Worm (Caenorhabditis elegans) whole organism, midembryonic: ENCODE data around the gene H39E23.3.

Experiments
- T22C8.4 ChIP-seq: fragments of 200-800 bp; sonication (Bioruptor generic); IDR thresholded peaks from 2 replicates; pipeline ENCODE4 v1.3.6; 2022; ENCODE audit warnings: missing genetic modification characterization, missing compliant biosample characterization
- cog-1 ChIP-seq: sonication (generic microtip); optimal IDR thresholded peaks from 2 replicates; lab custom pipeline; 2016; ENCODE audit warnings: missing genetic modification characterization, missing compliant biosample characterization
- flt-1 ChIP-seq: fragments of 200-800 bp; sonication (Bioruptor generic); IDR thresholded peaks from 2 replicates; pipeline ENCODE4 v1.3.6; 2022; ENCODE audit warnings: missing genetic modification characterization, missing compliant biosample characterization
- klf-2 ChIP-seq: fragments of 200-800 bp; sonication (Bioruptor generic); conservative IDR thresholded peaks from 2 replicates; pipeline ENCODE4 v1.3.6; 2022; ENCODE audit warnings: missing genetic modification reagents, missing genetic modification characterization, missing compliant biosample characterization
- med-1 ChIP-seq: sonication (generic microtip); optimal IDR thresholded peaks from 2 replicates; lab custom pipeline; 2017; ENCODE audit warnings: missing genetic modification characterization, mild to moderate bottlenecking, missing compliant biosample characterization, antibody characterized with exemption, missing genetic modification reagents; ENCODE audit not compliant: insufficient read depth
- ref-1 ChIP-seq: fragments of 200-800 bp; sonication (Bioruptor generic); conservative IDR thresholded peaks from 2 replicates; pipeline ENCODE4 v1.3.6; 2022; ENCODE audit warnings: missing genetic modification reagents, missing genetic modification characterization, missing compliant biosample characterization
- tab-1 ChIP-seq: fragments of 200-800 bp; sonication (Bioruptor generic); IDR thresholded peaks from 2 replicates; pipeline ENCODE4 v1.3.6; 2022; ENCODE audit warnings: missing genetic modification characterization, missing compliant biosample characterization
- ztf-23 ChIP-seq: fragments of 200-800 bp; sonication (Bioruptor generic); IDR thresholded peaks from 2 replicates; pipeline ENCODE4 v1.3.6; 2022; ENCODE audit warnings: missing genetic modification reagents, missing genetic modification characterization, missing compliant biosample characterization
- ztf-29 ChIP-seq: fragments of 200-800 bp; sonication (Bioruptor generic); IDR thresholded peaks from 2 replicates; pipeline ENCODE4 v1.3.6; 2022; ENCODE audit warnings: missing genetic modification reagents, missing genetic modification characterization, missing compliant biosample characterization

Gene H39E23.3

ce11 chrV:14085589-14085988 lies 22.0 kb upstream of the H39E23.3 start, which contains the start of gene D1086.18:
Gene D1086.18 (plus strand): TSS chrV:14085889.
- TF ChIP-seq klf-2 (no peak), med-1 (GFP tag; lab: Kevin White, UChicago) (no peak), flt-1 (GFP tag; lab: Robert Waterston, UW) (no peak), ref-1 (GFP tag; lab: Robert Waterston, UW) (no peak), tab-1 (no peak)

DNA sequence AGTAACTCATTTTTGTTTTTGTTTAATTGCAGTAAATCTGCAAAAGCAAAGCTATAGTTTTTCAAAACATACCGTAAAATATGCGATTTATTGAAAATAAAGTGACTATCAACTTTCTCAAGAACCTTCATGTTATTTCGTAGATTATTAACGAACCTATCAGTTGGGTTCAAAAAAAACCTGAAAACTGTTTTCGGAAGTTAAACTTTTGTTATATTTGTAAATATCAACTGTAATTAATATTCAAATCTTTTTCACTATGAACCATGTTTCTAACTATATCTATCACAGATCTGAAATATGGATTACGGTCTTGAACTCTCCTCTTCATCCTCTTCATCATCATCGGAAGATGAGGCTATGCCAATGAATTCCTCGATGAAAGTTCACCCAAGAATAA lies 19.6 kb upstream of the H39E23.3 start, which contains the start of gene D1086.19:
Gene D1086.19 (plus strand): TSS at position 301 of the 400 bp plus-strand sequence.
- no peak for TF ChIP-seq ztf-23 (GFP tag; lab: Robert Waterston, UW)

ce11 chrV:14090309-14090967 lies 17.2 kb upstream of the H39E23.3 start, which contains the start of the genes D1086.5 and him-5:
Gene D1086.5 (minus strand): TSS chrV:14090359.
Gene him-5 (plus strand): TSS chrV:14090426.
- no peak for TF ChIP-seq ztf-23 (GFP tag; lab: Robert Waterston, UW)
- TF ChIP-seq klf-2 = no peak
- no peak for TF ChIP-seq tab-1
- no peak for TF ChIP-seq ztf-29 (GFP tag; lab: Robert Waterston, UW)
- no peak for TF ChIP-seq flt-1 (GFP tag; lab: Robert Waterston, UW)
- no peak for TF ChIP-seq T22C8.4 (GFP tag; lab: Robert Waterston, UW)
- TF ChIP-seq cog-1 (tag; lab: Kevin White, UChicago) = no peak
- no peak for TF ChIP-seq med-1 (GFP tag; lab: Kevin White, UChicago)

ce11 chrV:14092403-14092802 lies 15.2 kb upstream of the H39E23.3 start, which contains the start of gene D1086.3:
Gene D1086.3 (plus strand): TSS chrV:14092792.
- no peak for TF ChIP-seq ref-1 (GFP tag; lab: Robert Waterston, UW)
- no peak for TF ChIP-seq ztf-23 (GFP tag; lab: Robert Waterston, UW)
- TF ChIP-seq T22C8.4 (GFP tag; lab: Robert Waterston, UW) = no peak
- no peak for TF ChIP-seq klf-2
- no peak for TF ChIP-seq cog-1 (tag; lab: Kevin White, UChicago)
- no peak for TF ChIP-seq flt-1 (GFP tag; lab: Robert Waterston, UW)
- TF ChIP-seq tab-1 = no peak
- no peak for TF ChIP-seq med-1 (GFP tag; lab: Kevin White, UChicago)

ce11 chrV:14093805-14094204 lies 13.8 kb upstream of the H39E23.3 start, which contains the start of gene D1086.8:
Gene D1086.8 (plus strand): TSS chrV:14094105.
- TF ChIP-seq ztf-29 (GFP tag; lab: Robert Waterston, UW) (no peak), T22C8.4 (GFP tag; lab: Robert Waterston, UW) (no peak), med-1 (GFP tag; lab: Kevin White, UChicago) (no peak), ref-1 (GFP tag; lab: Robert Waterston, UW) (no peak), cog-1 (tag; lab: Kevin White, UChicago) (no peak), flt-1 (GFP tag; lab: Robert Waterston, UW) (no peak), tab-1 (no peak), ztf-23 (GFP tag; lab: Robert Waterston, UW) (no peak), klf-2 (no peak)

DNA sequence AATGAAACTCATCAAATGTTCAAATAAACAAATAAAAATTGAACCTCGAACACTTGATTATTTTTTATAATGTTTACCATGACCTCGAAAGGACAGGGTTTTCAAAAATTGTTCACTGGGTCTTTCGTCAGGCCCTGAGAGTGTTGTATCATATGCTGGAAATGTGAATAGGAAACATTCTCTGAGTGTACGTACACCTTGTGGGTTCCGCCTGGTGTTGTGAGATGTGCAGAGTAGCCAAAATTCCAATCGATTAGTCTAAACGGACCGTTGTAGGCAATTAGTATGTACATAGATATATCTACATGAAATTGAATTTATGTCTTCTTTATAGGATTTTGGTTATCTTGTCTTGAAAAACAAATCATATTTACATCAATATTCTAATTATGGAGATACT lies 13.1 kb upstream of the H39E23.3 start:
- TF ChIP-seq ref-1 (GFP tag; lab: Robert Waterston, UW) (no peak), ztf-29 (GFP tag; lab: Robert Waterston, UW) (no peak), T22C8.4 (GFP tag; lab: Robert Waterston, UW) (no peak), flt-1 (GFP tag; lab: Robert Waterston, UW) (no peak), ztf-23 (GFP tag; lab: Robert Waterston, UW) (no peak), klf-2 (no peak), cog-1 (tag; lab: Kevin White, UChicago) (no peak), med-1 (GFP tag; lab: Kevin White, UChicago) (no peak), tab-1 (no peak)

ce11 chrV:14094953-14095352 lies 12.7 kb upstream of the H39E23.3 start:
- TF ChIP-seq med-1 (GFP tag; lab: Kevin White, UChicago) (no peak), cog-1 (tag; lab: Kevin White, UChicago) (no peak), ztf-23 (GFP tag; lab: Robert Waterston, UW) (no peak), klf-2 (no peak), T22C8.4 (GFP tag; lab: Robert Waterston, UW) (no peak), ztf-29 (GFP tag; lab: Robert Waterston, UW) (no peak), ref-1 (GFP tag; lab: Robert Waterston, UW) (no peak), flt-1 (GFP tag; lab: Robert Waterston, UW) (no peak), tab-1 (no peak)

DNA sequence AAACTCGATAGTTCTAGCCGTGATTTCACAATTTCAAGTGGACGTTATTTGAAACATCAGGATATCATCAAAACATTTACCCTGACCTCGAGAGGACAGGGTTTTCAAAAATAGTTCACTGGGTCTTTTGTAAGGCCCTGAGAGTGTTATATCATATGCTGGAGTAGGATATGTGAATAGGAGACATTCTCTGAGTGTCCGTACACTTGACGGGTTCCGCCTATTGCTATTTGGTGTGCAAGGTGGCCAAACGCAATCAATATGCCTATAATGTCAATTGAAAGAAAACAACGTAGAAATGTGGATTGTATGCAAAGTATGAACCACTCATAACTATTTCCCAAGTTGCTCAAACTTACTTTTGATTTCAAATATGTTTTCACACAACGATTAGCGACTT lies 10.3 kb upstream of the H39E23.3 start:
- TF ChIP-seq ztf-29 (GFP tag; lab: Robert Waterston, UW) (no peak), flt-1 (GFP tag; lab: Robert Waterston, UW) (no peak), med-1 (GFP tag; lab: Kevin White, UChicago) (no peak)

DNA sequence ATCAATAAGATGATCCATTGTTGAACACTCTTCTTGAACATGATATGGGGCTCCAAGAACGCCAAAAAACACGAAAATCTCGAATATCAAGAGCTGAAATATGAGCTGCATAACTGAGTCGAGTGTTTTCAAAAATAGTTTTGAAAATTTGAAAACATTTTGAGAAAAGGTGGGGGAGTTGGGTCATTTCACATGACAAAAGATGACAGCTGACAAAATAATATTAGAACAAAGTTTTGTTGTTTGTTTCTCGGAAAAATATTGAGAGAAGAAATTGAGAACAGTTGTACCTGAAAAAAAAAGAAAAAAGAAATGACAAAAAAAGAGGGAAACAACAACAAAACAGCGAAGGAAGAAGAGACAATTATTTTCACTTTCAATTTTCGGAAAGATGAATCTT lies 9.1 kb upstream of the H39E23.3 start, which contains the start of the genes D1086.2 and D1086.1:
Gene D1086.2 (minus strand): TSS at position 150 of the 400 bp plus-strand sequence.
Gene D1086.1 (plus strand): TSS at position 340 of the 400 bp plus-strand sequence.
- no peak for TF ChIP-seq T22C8.4 (GFP tag; lab: Robert Waterston, UW)
- no peak for TF ChIP-seq klf-2
- no peak for TF ChIP-seq ztf-23 (GFP tag; lab: Robert Waterston, UW)
- TF ChIP-seq med-1 (GFP tag; lab: Kevin White, UChicago) = no peak
- no peak for TF ChIP-seq tab-1
- TF ChIP-seq ztf-29 (GFP tag; lab: Robert Waterston, UW) = no peak

- TF ChIP-seq tab-1 (no peak), med-1 (GFP tag; lab: Kevin White, UChicago) (no peak), cog-1 (tag; lab: Kevin White, UChicago) (no peak), T22C8.4 (GFP tag; lab: Robert Waterston, UW) (no peak), ref-1 (GFP tag; lab: Robert Waterston, UW) (no peak), ztf-29 (GFP tag; lab: Robert Waterston, UW) (no peak), ztf-23 (GFP tag; lab: Robert Waterston, UW) (no peak), flt-1 (GFP tag; lab: Robert Waterston, UW) (no peak), klf-2 (no peak)
These were observed 6.7 kb upstream of the H39E23.3 start, which contains the start of gene D1086.12 for ce11 chrV:14100886-14101285. Gene D1086.12 (plus strand): TSS chrV:14101186.
